Fruit fly (Drosophila melanogaster): ENCODE data around the gene ng1.

The ng1 gene

dm6 chrX:3288909-3289706, 46.9 kb downstream of the ng1 start (continued):
- TF ChIP-seq salr (GFP tag; optimal IDR thresholded peaks at IDR 0.05) (peak; percentile 31 to 50), achi (GFP tag; optimal IDR thresholded peaks at IDR 0.05) (peak; percentile 58), CG31627 (GFP tag; optimal IDR thresholded peaks at IDR 0.05) (peak; percentile 39), CG6792 (GFP tag; optimal IDR thresholded peaks at IDR 0.05) (peak; percentile 30), Sox14 (GFP tag; optimal IDR thresholded peaks at IDR 0.05) (peak; percentile 69), spab (GFP tag; optimal IDR thresholded peaks at IDR 0.05) (no peak), CG6808 (GFP tag; optimal IDR thresholded peaks at IDR 0.05) (peak; percentile 2), CG10631 (GFP tag; optimal IDR thresholded peaks at IDR 0.05) (peak; percentile 46), OdsH (GFP tag; optimal IDR thresholded peaks at IDR 0.05) (peak; percentile 39), CG32006 (GFP tag; optimal IDR thresholded peaks at IDR 0.05) (peak; percentile 74), Eip78C (GFP tag) (peak; percentile 81), Hr4 (GFP tag; optimal IDR thresholded peaks at IDR 0.05) (peak; percentile 51), CG11902 (GFP tag; optimal IDR thresholded peaks at IDR 0.05) (no peak), Sox102F (GFP tag; optimal IDR thresholded peaks at IDR 0.05) (peak; percentile 66), lz (GFP tag; optimal IDR thresholded peaks at IDR 0.05) (peak; percentile 63), CG4318 (GFP tag; optimal IDR thresholded peaks at IDR 0.05) (peak; percentile 54), svp (GFP tag) (peak; percentile 75), CG9139 (GFP tag; optimal IDR thresholded peaks at IDR 0.05) (peak; percentile 11), net (GFP tag; optimal IDR thresholded peaks at IDR 0.05) (peak; percentile 35)

- TF ChIP-seq svp (GFP tag) (peak; percentile 68), Sox14 (GFP tag; optimal IDR thresholded peaks at IDR 0.05) (no peak), cyc (GFP tag; optimal IDR thresholded peaks at IDR 0.05) (no peak), Eip78C (GFP tag) (peak; percentile 9), eg (GFP tag; IDR thresholded peaks at IDR 0.05) (no peak), Sox102F (GFP tag; optimal IDR thresholded peaks at IDR 0.05) (no peak)
Observed at dm6 chrX:3291071-3291660, 49.0 kb downstream of the ng1 start.
